Worm (Caenorhabditis elegans) whole organism, L2 larva: ENCODE data around the gene Y62E10A.20.
A peak's percentile ranks its signal among the peaks of the same experiment; 100 is the strongest.

Source experiments
- C34F6.9 ChIP-seq: fragments of 150-350 bp; optimal IDR thresholded peaks from 2 replicates; lab custom pipeline; 2014; ENCODE audit warnings: missing biosample characterization, missing genetic modification characterization
- F13H6.1 ChIP-seq: sonication (generic microtip); optimal IDR thresholded peaks from 2 replicates; lab custom pipeline; 2016; ENCODE audit warnings: missing genetic modification characterization, missing compliant biosample characterization
- R02D3.7 ChIP-seq: fragments of 150-350 bp; optimal IDR thresholded peaks from 2 replicates; lab custom pipeline; 2014; ENCODE audit warnings: missing biosample characterization, missing genetic modification characterization
- Y55F3AM.14 ChIP-seq: fragments of 200-800 bp; sonication (Bioruptor generic); optimal IDR thresholded peaks from 2 replicates; lab custom pipeline; 2018; ENCODE audit warnings: mild to moderate bottlenecking, missing genetic modification characterization, missing compliant biosample characterization
- ZK546.5 ChIP-seq: sonication (generic microtip); optimal IDR thresholded peaks from 2 replicates; lab custom pipeline; 2017; ENCODE audit warnings: missing biosample characterization, missing genetic modification characterization
- alr-1 ChIP-seq: fragments of 150-350 bp; optimal IDR thresholded peaks from 2 replicates; lab custom pipeline; 2014; ENCODE audit warnings: missing biosample characterization, missing genetic modification characterization
- ama-1 ChIP-seq: fragments of 150-350 bp; optimal IDR thresholded peaks from 2 replicates; lab custom pipeline; 2018; ENCODE audit warnings: inconsistent platforms
- blmp-1 ChIP-seq: sonication (generic microtip); optimal IDR thresholded peaks from 2 replicates; lab custom pipeline; 2017; ENCODE audit warnings: missing genetic modification characterization, mild to moderate bottlenecking, missing compliant biosample characterization, antibody characterized with exemption, moderate library complexity; ENCODE audit not compliant: insufficient read depth
- ceh-16 ChIP-seq: fragments of 150-350 bp; optimal IDR thresholded peaks from 2 replicates; lab custom pipeline; 2014; ENCODE audit warnings: missing biosample characterization, missing genetic modification characterization
- ceh-82 ChIP-seq: fragments of 150-350 bp; optimal IDR thresholded peaks from 2 replicates; lab custom pipeline; 2014; ENCODE audit warnings: missing biosample characterization, missing genetic modification characterization
- crh-2 ChIP-seq: sonication (generic microtip); optimal IDR thresholded peaks from 2 replicates; lab custom pipeline; 2017; ENCODE audit warnings: missing biosample characterization, missing genetic modification characterization
- dmd-4 ChIP-seq: sonication (generic microtip); optimal IDR thresholded peaks from 2 replicates; lab custom pipeline; 2017; ENCODE audit warnings: missing biosample characterization, missing genetic modification characterization
- egl-27 ChIP-seq: sonication (generic microtip); optimal IDR thresholded peaks from 3 replicates; lab custom pipeline; 2017; ENCODE audit warnings: missing biosample characterization, missing genetic modification reagents, missing genetic modification characterization
- elt-1 ChIP-seq: fragments of 150-350 bp; optimal IDR thresholded peaks from 2 replicates; lab custom pipeline; 2014; ENCODE audit warnings: missing biosample characterization, missing genetic modification characterization
- elt-3 ChIP-seq: sonication (generic microtip); optimal IDR thresholded peaks from 2 replicates; lab custom pipeline; 2017; ENCODE audit warnings: missing biosample characterization, missing genetic modification characterization
- fos-1 ChIP-seq: fragments of 150-350 bp; optimal IDR thresholded peaks from 2 replicates; lab custom pipeline; 2014; ENCODE audit warnings: missing biosample characterization, missing genetic modification characterization
- gmeb-1 ChIP-seq: fragments of 150-350 bp; optimal IDR thresholded peaks from 2 replicates; lab custom pipeline; 2014; ENCODE audit warnings: missing biosample characterization, missing genetic modification characterization
- lin-11 ChIP-seq: fragments of 150-350 bp; sonication (generic microtip); optimal IDR thresholded peaks from 2 replicates; lab custom pipeline; 2014; ENCODE audit warnings: missing biosample characterization, missing genetic modification characterization, inconsistent platforms, mixed read lengths
- lin-13 ChIP-seq: fragments of 150-350 bp; optimal IDR thresholded peaks from 2 replicates; lab custom pipeline; 2014; ENCODE audit warnings: missing biosample characterization, missing genetic modification reagents, missing genetic modification characterization
- lsy-2 ChIP-seq, 2 experiments: fragments of 150-350 bp in 1 of 2; sonication (generic microtip) in 1 of 2; optimal IDR thresholded peaks; 2 replicates each; lab custom pipeline; 2014 to 2017; ENCODE audit warnings: missing biosample characterization in 2 of 2, missing genetic modification characterization in 2 of 2
- mab-5 ChIP-seq: fragments of 150-350 bp; optimal IDR thresholded peaks from 2 replicates; lab custom pipeline; 2014; ENCODE audit warnings: missing biosample characterization, missing genetic modification characterization
- mbf-1 ChIP-seq: sonication (generic microtip); optimal IDR thresholded peaks from 2 replicates; lab custom pipeline; 2017; ENCODE audit warnings: missing biosample characterization, missing genetic modification characterization
- mdl-1 ChIP-seq, 2 experiments: fragments of 150-350 bp in 1 of 2; sonication (generic microtip) in 1 of 2; optimal IDR thresholded peaks; 2 replicates each; lab custom pipeline; 2017; ENCODE audit warnings: missing biosample characterization in 2 of 2, missing genetic modification characterization in 2 of 2
- nhr-10 ChIP-seq: sonication (generic microtip); optimal IDR thresholded peaks from 2 replicates; lab custom pipeline; 2017; ENCODE audit warnings: missing biosample characterization, missing genetic modification characterization
- nhr-11 ChIP-seq: fragments of 150-350 bp; optimal IDR thresholded peaks from 2 replicates; lab custom pipeline; 2014; ENCODE audit warnings: missing biosample characterization, missing genetic modification characterization
- nhr-12 ChIP-seq: fragments of 150-350 bp; optimal IDR thresholded peaks from 2 replicates; lab custom pipeline; 2014; ENCODE audit warnings: missing biosample characterization, missing genetic modification characterization
- nhr-129 ChIP-seq: fragments of 150-350 bp; optimal IDR thresholded peaks from 2 replicates; lab custom pipeline; 2014; ENCODE audit warnings: missing biosample characterization, missing genetic modification characterization
- nhr-21 ChIP-seq: fragments of 150-350 bp; optimal IDR thresholded peaks from 2 replicates; lab custom pipeline; 2014; ENCODE audit warnings: missing biosample characterization, missing genetic modification characterization
- nhr-23 ChIP-seq: fragments of 150-350 bp; optimal IDR thresholded peaks from 2 replicates; lab custom pipeline; 2014; ENCODE audit warnings: missing biosample characterization, missing genetic modification reagents, missing genetic modification characterization
- nhr-25 ChIP-seq: fragments of 150-350 bp; sonication (generic microtip); optimal IDR thresholded peaks from 3 replicates; lab custom pipeline; 2014; ENCODE audit warnings: missing biosample characterization, missing genetic modification characterization
- nhr-6 ChIP-seq: fragments of 150-350 bp; optimal IDR thresholded peaks from 2 replicates; lab custom pipeline; 2014; ENCODE audit warnings: missing biosample characterization, missing genetic modification characterization
- nhr-77 ChIP-seq: fragments of 150-350 bp; optimal IDR thresholded peaks from 2 replicates; lab custom pipeline; 2014; ENCODE audit warnings: missing biosample characterization, missing genetic modification characterization
- peb-1 ChIP-seq: fragments of 150-350 bp; optimal IDR thresholded peaks from 2 replicates; lab custom pipeline; 2014; ENCODE audit warnings: missing biosample characterization, missing genetic modification characterization
- sem-4 ChIP-seq: fragments of 150-350 bp; optimal IDR thresholded peaks from 2 replicates; lab custom pipeline; 2014; ENCODE audit warnings: missing biosample characterization, missing genetic modification reagents, missing genetic modification characterization
- sma-3 ChIP-seq: sonication (generic microtip); optimal IDR thresholded peaks from 2 replicates; lab custom pipeline; 2016; ENCODE audit warnings: missing genetic modification reagents, missing genetic modification characterization, missing compliant biosample characterization
- sma-9 ChIP-seq, 2 experiments: fragments of 150-350 bp in 1 of 2; sonication (generic microtip) in 1 of 2; optimal IDR thresholded peaks; 2 replicates each; lab custom pipeline; 2014 to 2016; ENCODE audit warnings: missing genetic modification characterization in 2 of 2, mild to moderate bottlenecking in 1 of 2, missing biosample characterization in 1 of 2, missing compliant biosample characterization in 1 of 2, missing genetic modification reagents in 1 of 2, moderate library complexity in 1 of 2
- snpc-4 ChIP-seq: fragments of 150-350 bp; optimal IDR thresholded peaks from 2 replicates; lab custom pipeline; 2014; ENCODE audit warnings: missing biosample characterization, missing genetic modification characterization
- unc-55 ChIP-seq: fragments of 150-350 bp; sonication (generic microtip); optimal IDR thresholded peaks from 3 replicates; lab custom pipeline; 2014; ENCODE audit warnings: missing biosample characterization, missing genetic modification reagents, missing genetic modification characterization
- unc-62 ChIP-seq: fragments of 150-350 bp; optimal IDR thresholded peaks from 2 replicates; lab custom pipeline; 2014; ENCODE audit warnings: missing biosample characterization, missing genetic modification reagents, missing genetic modification characterization
- zag-1 ChIP-seq: fragments of 150-350 bp; optimal IDR thresholded peaks from 2 replicates; lab custom pipeline; 2014; ENCODE audit warnings: missing biosample characterization, missing genetic modification characterization
- ztf-1 ChIP-seq: fragments of 200-800 bp; sonication (Bioruptor generic); conservative IDR thresholded peaks from 2 replicates; pipeline ENCODE4 v1.3.6; 2022; ENCODE audit warnings: missing genetic modification characterization, missing compliant biosample characterization
- ztf-11 ChIP-seq: sonication (generic microtip); optimal IDR thresholded peaks from 2 replicates; lab custom pipeline; 2017; ENCODE audit warnings: missing biosample characterization, missing genetic modification characterization
- ztf-4 ChIP-seq: fragments of 150-350 bp; optimal IDR thresholded peaks from 2 replicates; lab custom pipeline; 2014; ENCODE audit warnings: missing biosample characterization, missing genetic modification characterization

Y62E10A.20 gene

DNA sequence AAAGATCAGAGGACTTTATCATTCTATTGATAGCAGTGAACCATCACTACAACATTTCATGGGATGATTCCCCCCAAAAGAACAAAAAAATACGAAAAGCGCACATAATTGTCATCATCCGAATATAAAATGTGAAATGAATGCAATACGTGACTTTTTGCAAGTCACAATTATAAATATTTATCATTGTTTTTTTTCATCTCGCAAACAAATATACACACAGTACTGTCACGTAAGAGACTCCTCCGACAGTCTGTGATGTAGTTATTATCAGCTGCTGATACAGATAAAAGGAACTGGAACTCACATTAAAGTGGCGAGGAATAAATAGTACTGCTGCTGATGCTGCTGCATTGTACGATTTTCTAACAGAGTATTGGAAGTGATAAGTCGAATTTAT lies 10.5 kb upstream of the Y62E10A.20 start (continued):
- TF ChIP-seq elt-3 (tag; lab: Kevin White, UChicago) (no peak), elt-1 (tag; lab: Kevin White, UChicago) (no peak), ztf-11 (tag; lab: Kevin White, UChicago) (no peak), nhr-21 (tag; lab: Kevin White, UChicago) (peak; percentile 2), gmeb-1 (tag; lab: Kevin White, UChicago) (no peak)

- TF ChIP-seq mbf-1 (tag; lab: Kevin White, UChicago) (no peak), gmeb-1 (tag; lab: Kevin White, UChicago) (peak; percentile 69), egl-27 (tag; lab: Kevin White, UChicago) (peak; percentile 94), lsy-2 (tag; optimal IDR thresholded peaks at IDR 0.05; lab: Kevin White, UChicago) (peak in 1 of 2 experiments; percentile 85), crh-2 (tag; lab: Kevin White, UChicago) (peak; percentile 89), nhr-25 (tag; lab: Kevin White, UChicago) (peak; percentile 91), mdl-1 (tag; optimal IDR thresholded peaks at IDR 0.05; lab: Kevin White, UChicago) (peak; percentile 73 to 91), nhr-129 (tag; lab: Kevin White, UChicago) (peak; percentile 100), nhr-11 (tag; lab: Kevin White, UChicago) (no peak), zag-1 (tag; lab: Kevin White, UChicago) (peak; percentile 69), Y55F3AM.14 (GFP tag; lab: Kevin White, UChicago) (peak; percentile 85), nhr-77 (tag; lab: Kevin White, UChicago) (no peak), lin-13 (GFP tag; lab: Kevin White, UChicago) (peak; percentile 76), snpc-4 (tag; lab: Kevin White, UChicago) (peak; percentile 31), nhr-10 (tag; lab: Kevin White, UChicago) (no peak), sma-9 (GFP tag; optimal IDR thresholded peaks at IDR 0.05; lab: Kevin White, UChicago) (peak; percentile 99), sma-9 (tag; optimal IDR thresholded peaks at IDR 0.05; lab: Kevin White, UChicago) (peak; percentile 33), ztf-1 (no peak), fos-1 (tag; lab: Kevin White, UChicago) (peak; percentile 81), alr-1 (tag; lab: Kevin White, UChicago) (no peak), F13H6.1 (tag; lab: Kevin White, UChicago) (peak; percentile 91), blmp-1 (tag; lab: Kevin White, UChicago) (peak; percentile 60), R02D3.7 (tag; lab: Kevin White, UChicago) (no peak), ceh-16 (tag; lab: Kevin White, UChicago) (peak; percentile 9), C34F6.9 (peak; percentile 87), nhr-6 (peak; percentile 31), sem-4 (peak; percentile 83), lin-11 (tag; lab: Kevin White, UChicago) (peak; percentile 70), sma-3 (peak; percentile 97), peb-1 (tag; lab: Kevin White, UChicago) (no peak), nhr-21 (tag; lab: Kevin White, UChicago) (peak; percentile 93), unc-62 (GFP tag; lab: Kevin White, UChicago) (no peak), unc-55 (GFP tag; lab: Kevin White, UChicago) (peak; percentile 86), ZK546.5 (tag; lab: Kevin White, UChicago) (no peak)
- TF ChIP-seq, all 48 proteins: peak for 23
Measured at ce11 chrIV:13395255-13395654, 9.4 kb upstream of the Y62E10A.20 start.

DNA sequence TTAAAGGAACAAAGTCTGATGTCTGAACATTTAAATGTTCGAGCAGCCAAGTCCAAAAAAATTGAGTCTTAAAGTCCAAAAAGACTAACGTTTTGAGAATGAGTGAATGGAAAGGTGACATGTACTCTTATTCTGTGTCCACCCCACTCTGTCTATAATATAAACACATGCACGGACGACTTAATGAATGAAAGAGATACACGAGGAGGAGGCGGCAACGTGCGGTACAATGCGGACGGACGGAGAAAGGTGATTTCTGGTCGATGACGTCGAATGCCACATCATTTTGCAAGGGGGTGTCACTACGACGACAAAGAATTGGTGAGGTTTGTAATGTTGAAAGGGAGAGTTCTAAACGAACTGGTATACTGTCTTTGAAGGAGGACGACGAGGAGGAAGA lies 8.8 kb upstream of the Y62E10A.20 start:
- peak; percentile 59 for TF ChIP-seq blmp-1 (tag; lab: Kevin White, UChicago)
- TF ChIP-seq nhr-129 (tag; lab: Kevin White, UChicago): no peak
- peak; percentile 8 for TF ChIP-seq fos-1 (tag; lab: Kevin White, UChicago)

DNA sequence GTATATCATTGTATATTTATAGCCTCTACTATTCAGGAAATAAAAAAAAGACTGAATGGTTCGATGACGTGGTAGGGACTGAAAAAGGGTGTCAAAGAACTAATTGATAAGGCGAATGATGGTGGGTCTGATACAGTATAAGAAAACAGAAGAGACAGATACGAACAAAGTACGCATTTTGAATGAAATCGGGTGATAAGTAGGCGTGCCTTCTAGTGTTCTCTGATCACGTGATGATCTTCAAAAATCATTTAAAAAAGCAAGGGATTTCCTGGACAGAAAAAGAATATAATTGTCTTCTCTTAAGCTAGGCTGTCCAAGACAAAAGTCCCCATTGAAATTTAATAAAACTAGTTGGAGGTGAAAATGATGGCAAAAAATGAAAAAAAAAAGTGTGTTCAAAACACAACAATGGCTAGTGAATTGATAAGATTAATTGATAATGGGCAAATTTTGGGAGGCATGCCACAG lies 7.4 kb upstream of the Y62E10A.20 start:
- TF ChIP-seq fos-1 (tag; lab: Kevin White, UChicago) (peak; percentile 63), C34F6.9 (no peak), Y55F3AM.14 (GFP tag; lab: Kevin White, UChicago) (peak; percentile 25), egl-27 (tag; lab: Kevin White, UChicago) (no peak), mab-5 (no peak), nhr-12 (no peak), peb-1 (tag; lab: Kevin White, UChicago) (no peak), lsy-2 (tag; optimal IDR thresholded peaks at IDR 0.05; lab: Kevin White, UChicago) (peak in 1 of 2 experiments; percentile 42), nhr-23 (tag; lab: Kevin White, UChicago) (no peak), ama-1 (lab: Kevin White, UChicago) (no peak), nhr-10 (tag; lab: Kevin White, UChicago) (no peak), nhr-21 (tag; lab: Kevin White, UChicago) (peak; percentile 62), elt-1 (tag; lab: Kevin White, UChicago) (no peak), crh-2 (tag; lab: Kevin White, UChicago) (peak; percentile 83), nhr-6 (no peak), sma-9 (GFP tag; optimal IDR thresholded peaks at IDR 0.05; lab: Kevin White, UChicago) (peak; percentile 74), sma-9 (tag; optimal IDR thresholded peaks at IDR 0.05; lab: Kevin White, UChicago) (no peak), gmeb-1 (tag; lab: Kevin White, UChicago) (peak; percentile 34), dmd-4 (no peak), ztf-4 (tag; lab: Kevin White, UChicago) (no peak), elt-3 (tag; lab: Kevin White, UChicago) (no peak), sem-4 (no peak), unc-62 (GFP tag; lab: Kevin White, UChicago) (no peak), ceh-82 (tag; lab: Kevin White, UChicago) (no peak), nhr-77 (tag; lab: Kevin White, UChicago) (no peak), sma-3 (peak; percentile 74), nhr-25 (tag; lab: Kevin White, UChicago) (peak; percentile 8), mdl-1 (tag; optimal IDR thresholded peaks at IDR 0.05; lab: Kevin White, UChicago) (peak in 1 of 2 experiments; percentile 31), zag-1 (tag; lab: Kevin White, UChicago) (no peak)
